Worm (Caenorhabditis elegans) whole organism, late embryonic: ENCODE measurements around the gene grl-30.

Experiments
- ama-1 ChIP-seq: fragments of 150-350 bp; optimal IDR thresholded peaks from 2 replicates; lab custom pipeline; 2014
- ceh-14 ChIP-seq: sonication (generic microtip); optimal IDR thresholded peaks from 2 replicates; lab custom pipeline; 2016; ENCODE audit warnings: missing genotype, missing genetic modification characterization, missing compliant biosample characterization
- ceh-2 ChIP-seq: sonication (generic microtip); optimal IDR thresholded peaks from 2 replicates; lab custom pipeline; 2016; ENCODE audit warnings: missing genotype, missing genetic modification characterization, missing compliant biosample characterization
- ceh-24 ChIP-seq: sonication (generic microtip); optimal IDR thresholded peaks from 2 replicates; lab custom pipeline; 2016; ENCODE audit warnings: mild to moderate bottlenecking, missing genetic modification characterization, missing compliant biosample characterization
- ceh-34 ChIP-seq: sonication (generic microtip); optimal IDR thresholded peaks from 2 replicates; lab custom pipeline; 2016; ENCODE audit warnings: mild to moderate bottlenecking, missing genetic modification characterization, missing compliant biosample characterization
- ets-4 ChIP-seq: sonication (generic microtip); optimal IDR thresholded peaks from 2 replicates; lab custom pipeline; 2016; ENCODE audit warnings: missing genetic modification characterization, missing compliant biosample characterization
- fkh-10 ChIP-seq: fragments of 150-350 bp; optimal IDR thresholded peaks from 2 replicates; lab custom pipeline; 2014; ENCODE audit warnings: missing biosample characterization, missing genetic modification reagents, missing genetic modification characterization
- madf-2 ChIP-seq: sonication (generic microtip); optimal IDR thresholded peaks from 2 replicates; lab custom pipeline; 2017; ENCODE audit warnings: missing genetic modification characterization, missing compliant biosample characterization
- nhr-11 ChIP-seq: fragments of 150-350 bp; optimal IDR thresholded peaks from 2 replicates; lab custom pipeline; 2014; ENCODE audit warnings: missing biosample characterization, missing genetic modification characterization
- pag-3 ChIP-seq: sonication (generic microtip); optimal IDR thresholded peaks from 2 replicates; lab custom pipeline; 2016; ENCODE audit warnings: missing compliant biosample characterization, missing genetic modification characterization, borderline replicate concordance
- sox-2 ChIP-seq: fragments of 200-800 bp; sonication (Bioruptor generic); IDR thresholded peaks from 2 replicates; pipeline ENCODE4 v1.3.6; 2022; ENCODE audit warnings: missing genetic modification reagents, missing genetic modification characterization, missing compliant biosample characterization

- peak; percentile 74 for TF ChIP-seq ceh-34 (tag; lab: Kevin White, UChicago)
- no peak for TF ChIP-seq nhr-11 (tag; lab: Kevin White, UChicago)
- no peak for TF ChIP-seq fkh-10
- TF ChIP-seq ceh-2 (tag; lab: Kevin White, UChicago) = peak; percentile 39
- TF ChIP-seq madf-2 (tag; lab: Kevin White, UChicago) = no peak
- TF ChIP-seq ceh-24 = peak; percentile 0
- no peak for TF ChIP-seq ama-1 (lab: Kevin White, UChicago)
- peak; percentile 9 for TF ChIP-seq ceh-14 (tag; lab: Kevin White, UChicago)
- no peak; the same call in 1 of the 2 replicates for TF ChIP-seq sox-2 (GFP tag; lab: Robert Waterston, UW)
- no peak for TF ChIP-seq pag-3 (tag; lab: Kevin White, UChicago)
- TF ChIP-seq ets-4 (tag; lab: Kevin White, UChicago) = no peak
Measured at ce11 chrV:3587633-3588032, 31.5 kb downstream of the grl-30 start.
